Worm (Caenorhabditis elegans) whole organism, young adult: ENCODE data around the gene ndua-8.

Experiments used
- D2030.7 ChIP-seq: fragments of 200-800 bp; sonication (Bioruptor generic); IDR thresholded peaks from 2 replicates; pipeline ENCODE4 v1.3.6; 2022; ENCODE audit warnings: missing genetic modification reagents, missing genetic modification characterization, missing compliant biosample characterization
- K12H6.12 ChIP-seq: fragments of 200-800 bp; sonication (Bioruptor generic); optimal IDR thresholded peaks from 2 replicates; lab custom pipeline; 2018; ENCODE audit warnings: mild to moderate bottlenecking, missing genetic modification characterization, missing compliant biosample characterization
- Y56A3A.18 ChIP-seq: fragments of 200-800 bp; sonication (Bioruptor generic); IDR thresholded peaks from 2 replicates; pipeline ENCODE4 v1.3.6; 2022; ENCODE audit warnings: missing genetic modification reagents, missing genetic modification characterization, missing compliant biosample characterization
- Y95B8A.8 ChIP-seq: fragments of 200-800 bp; sonication (Bioruptor generic); IDR thresholded peaks from 2 replicates; pipeline ENCODE4 v1.3.6; 2022; ENCODE audit warnings: missing genetic modification reagents, missing genetic modification characterization, missing compliant biosample characterization
- atf-7 ChIP-seq: sonication (generic microtip); optimal IDR thresholded peaks from 2 replicates; lab custom pipeline; 2017; ENCODE audit warnings: mild to moderate bottlenecking, missing genetic modification characterization, missing compliant biosample characterization
- attf-5 ChIP-seq: fragments of 200-800 bp; sonication (Bioruptor generic); optimal IDR thresholded peaks from 2 replicates; lab custom pipeline; 2018; ENCODE audit warnings: mild to moderate bottlenecking, missing genetic modification characterization, missing compliant biosample characterization
- cebp-1 ChIP-seq, 2 experiments: fragments of 200-800 bp in 1 of 2; sonication (Bioruptor generic) in 1 of 2; sonication (generic microtip) in 1 of 2; IDR thresholded peaks in 1 of 2; optimal IDR thresholded peaks in 1 of 2; 2 replicates each; pipeline versions ENCODE4 v1.3.6 to Lab custom; 2017 to 2022; ENCODE audit warnings: missing compliant biosample characterization in 2 of 2, missing genetic modification characterization in 2 of 2, mild to moderate bottlenecking in 1 of 2, missing genetic modification reagents in 1 of 2, moderate library complexity in 1 of 2
- ceh-79 ChIP-seq: sonication (generic microtip); optimal IDR thresholded peaks from 2 replicates; lab custom pipeline; 2017; ENCODE audit warnings: mild to moderate bottlenecking, missing genetic modification characterization, missing compliant biosample characterization
- chd-7 ChIP-seq: sonication (generic microtip); optimal IDR thresholded peaks from 2 replicates; lab custom pipeline; 2016; ENCODE audit warnings: mild to moderate bottlenecking, missing genetic modification characterization, moderate library complexity, missing compliant biosample characterization
- die-1 ChIP-seq: sonication (generic microtip); optimal IDR thresholded peaks from 2 replicates; lab custom pipeline; 2016; ENCODE audit warnings: missing genotype, mild to moderate bottlenecking, missing genetic modification characterization, missing compliant biosample characterization
- dox-1 ChIP-seq: fragments of 200-800 bp; sonication (Bioruptor generic); IDR thresholded peaks from 2 replicates; pipeline ENCODE4 v1.3.6; 2022; ENCODE audit warnings: missing genetic modification reagents, missing genetic modification characterization, missing compliant biosample characterization
- dpl-1 ChIP-seq: fragments of 150-350 bp; optimal IDR thresholded peaks from 2 replicates; lab custom pipeline; 2014; ENCODE audit warnings: missing biosample characterization, missing genetic modification reagents, missing genetic modification characterization
- egl-44 ChIP-seq: fragments of 200-800 bp; sonication (Bioruptor generic); IDR thresholded peaks from 2 replicates; pipeline ENCODE4 v1.3.6; 2022; ENCODE audit warnings: missing genetic modification reagents, missing genetic modification characterization, missing compliant biosample characterization
- hmg-1.2 ChIP-seq: fragments of 200-800 bp; sonication (Bioruptor generic); IDR thresholded peaks from 2 replicates; pipeline ENCODE4 v1.3.6; 2022; ENCODE audit warnings: missing genetic modification reagents, missing genetic modification characterization, missing compliant biosample characterization
- let-607 ChIP-seq, 2 experiments: fragments of 200-800 bp in 1 of 2; sonication (Bioruptor generic) in 1 of 2; sonication (generic microtip) in 1 of 2; optimal IDR thresholded peaks; 2 replicates each; lab custom pipeline; 2016 to 2018; ENCODE audit warnings: mild to moderate bottlenecking in 2 of 2, missing compliant biosample characterization in 2 of 2, missing genetic modification characterization in 2 of 2, moderate library complexity in 2 of 2, missing genotype in 1 of 2
- lin-35 ChIP-seq, 3 experiments: fragments of 150-350 bp in 2 of 3; sonication (generic microtip) in 1 of 3; optimal IDR thresholded peaks; 2 replicates each; lab custom pipeline; 2014 to 2018; ENCODE audit warnings: missing biosample characterization in 3 of 3, missing genetic modification characterization in 3 of 3, missing genetic modification reagents in 3 of 3
- lin-40 ChIP-seq: sonication (generic microtip); optimal IDR thresholded peaks from 2 replicates; lab custom pipeline; 2016; ENCODE audit warnings: missing genetic modification characterization, mild to moderate bottlenecking, missing compliant biosample characterization, missing genotype, missing genetic modification reagents
- madf-10 ChIP-seq: sonication (generic microtip); optimal IDR thresholded peaks from 2 replicates; lab custom pipeline; 2016; ENCODE audit warnings: mild to moderate bottlenecking, missing genetic modification characterization, missing compliant biosample characterization
- madf-6 ChIP-seq: fragments of 200-800 bp; sonication (Bioruptor generic); IDR thresholded peaks from 2 replicates; pipeline ENCODE4 v1.3.6; 2022; ENCODE audit warnings: missing genetic modification reagents, missing genetic modification characterization, missing compliant biosample characterization
- madf-8 ChIP-seq: fragments of 200-800 bp; sonication (Bioruptor generic); conservative IDR thresholded peaks from 2 replicates; pipeline ENCODE4 v1.3.6; 2022; ENCODE audit warnings: missing genetic modification reagents, missing genetic modification characterization, missing compliant biosample characterization
- nhr-80 ChIP-seq: sonication (generic microtip); optimal IDR thresholded peaks from 2 replicates; lab custom pipeline; 2016; ENCODE audit warnings: missing genetic modification characterization, missing compliant biosample characterization
- pbrm-1 ChIP-seq: fragments of 200-800 bp; sonication (Bioruptor generic); IDR thresholded peaks from 2 replicates; pipeline ENCODE4 v1.3.6; 2022; ENCODE audit warnings: missing genetic modification reagents, missing genetic modification characterization, missing compliant biosample characterization
- rec-8 ChIP-seq, 2 experiments: sonication (generic microtip); optimal IDR thresholded peaks; 2 replicates each; lab custom pipeline; 2016; ENCODE audit warnings: mild to moderate bottlenecking in 2 of 2, missing genetic modification characterization in 2 of 2, missing genetic modification reagents in 2 of 2, missing genotype in 2 of 2, missing biosample characterization in 1 of 2, missing compliant biosample characterization in 1 of 2, moderate library complexity in 1 of 2
- repo-1 ChIP-seq: sonication (generic microtip); optimal IDR thresholded peaks from 2 replicates; lab custom pipeline; 2017; ENCODE audit warnings: mild to moderate bottlenecking, missing genetic modification characterization, missing compliant biosample characterization
- sdz-38 ChIP-seq: sonication (generic microtip); optimal IDR thresholded peaks from 2 replicates; lab custom pipeline; 2016; ENCODE audit warnings: missing genotype, missing genetic modification characterization, missing compliant biosample characterization
- sea-2 ChIP-seq: fragments of 200-800 bp; sonication (Bioruptor generic); IDR thresholded peaks from 2 replicates; pipeline ENCODE4 v1.3.6; 2022; ENCODE audit warnings: missing genetic modification characterization, missing compliant biosample characterization
- snpc-4 ChIP-seq, 5 experiments: fragments of 150-350 bp in 1 of 5; sonication (generic microtip) in 4 of 5; optimal IDR thresholded peaks; 2 replicates each; lab custom pipeline; 2014 to 2018; ENCODE audit warnings: missing genetic modification characterization in 5 of 5, missing biosample characterization in 3 of 5, antibody characterized with exemption in 2 of 5, mild to moderate bottlenecking in 2 of 5, missing compliant biosample characterization in 2 of 5, missing genotype in 2 of 5, moderate library complexity in 2 of 5, missing genetic modification reagents in 1 of 5
- somi-1 ChIP-seq: fragments of 200-800 bp; sonication (Bioruptor generic); optimal IDR thresholded peaks from 2 replicates; lab custom pipeline; 2018; ENCODE audit warnings: mild to moderate bottlenecking, missing genetic modification characterization, missing compliant biosample characterization
- tbx-9 ChIP-seq: sonication (generic microtip); optimal IDR thresholded peaks from 2 replicates; lab custom pipeline; 2016; ENCODE audit warnings: borderline replicate concordance, missing genetic modification characterization, inconsistent platforms, missing compliant biosample characterization
- tlf-1 ChIP-seq: fragments of 200-800 bp; sonication (Bioruptor generic); optimal IDR thresholded peaks from 2 replicates; lab custom pipeline; 2018; ENCODE audit warnings: mild to moderate bottlenecking, missing genetic modification characterization, missing compliant biosample characterization
- xnd-1 ChIP-seq: sonication (generic microtip); optimal IDR thresholded peaks from 2 replicates; lab custom pipeline; 2016; ENCODE audit warnings: missing genotype, missing genetic modification reagents, missing genetic modification characterization, missing compliant biosample characterization
- ztf-26 ChIP-seq: sonication (generic microtip); optimal IDR thresholded peaks from 2 replicates; lab custom pipeline; 2017; ENCODE audit warnings: missing genetic modification characterization, missing compliant biosample characterization

Gene ndua-8

DNA sequence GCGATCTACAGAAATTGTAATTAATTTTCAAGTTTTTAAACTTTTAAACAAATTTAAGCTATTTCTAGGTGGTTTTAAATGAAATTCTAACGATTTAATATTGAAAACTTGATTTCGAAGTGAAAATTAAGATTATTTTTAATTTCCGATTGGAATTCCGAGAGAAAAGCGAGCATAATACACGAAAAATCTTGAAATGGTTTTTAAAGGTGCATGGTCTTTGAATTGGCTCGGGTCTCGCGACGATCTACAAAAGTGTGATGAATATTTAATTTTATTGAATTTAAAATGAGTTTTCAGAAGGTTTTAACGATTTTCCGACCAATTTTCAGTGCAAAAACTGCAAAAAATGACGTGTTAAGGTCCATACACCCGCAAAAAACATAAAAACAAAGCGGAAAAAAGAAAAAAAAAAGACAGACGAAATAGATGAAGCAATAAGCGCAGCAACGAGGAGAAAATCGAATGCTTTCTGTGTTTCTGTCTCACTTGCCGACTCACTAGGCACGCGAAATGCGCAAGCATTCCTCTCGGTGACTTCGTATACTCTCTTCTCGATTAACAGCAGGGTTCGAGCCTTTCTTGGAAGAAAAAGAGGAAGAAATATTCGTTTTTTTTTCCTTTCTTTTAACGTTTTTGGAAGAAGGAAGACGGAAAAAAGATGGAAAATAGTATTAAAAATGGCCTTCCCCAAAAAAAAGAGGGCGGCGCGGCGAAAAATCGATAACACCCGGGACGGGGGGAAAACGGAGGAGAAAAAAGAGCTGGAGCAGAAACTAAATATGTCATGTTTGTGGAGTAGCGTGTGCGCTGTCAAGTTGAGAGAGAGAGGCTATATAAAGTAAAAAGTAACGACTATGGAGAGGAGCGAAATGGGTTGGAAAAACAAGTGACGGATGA lies 47.7 kb downstream of the ndua-8 start (continued):
- TF ChIP-seq tlf-1 (GFP tag; lab: Kevin White, UChicago) (no peak), lin-40 (tag; lab: Kevin White, UChicago) (peak; percentile 36), sea-2 (GFP tag; lab: Robert Waterston, UW) (no peak), rec-8 (tag; optimal IDR thresholded peaks at IDR 0.05; lab: Kevin White, UChicago) (no peak), madf-6 (GFP tag; lab: Robert Waterston, UW) (peak; percentile 79), ztf-26 (no peak), K12H6.12 (tag; lab: Kevin White, UChicago) (peak; percentile 74), lin-35 (GFP tag; optimal IDR thresholded peaks at IDR 0.05; lab: Kevin White, UChicago) (peak in 1 of 3 experiments; percentile 40), sdz-38 (no peak), Y95B8A.8 (GFP tag; lab: Robert Waterston, UW) (no peak), Y56A3A.18 (no peak), dox-1 (GFP tag; lab: Robert Waterston, UW) (peak; percentile 47), D2030.7 (GFP tag; lab: Robert Waterston, UW) (peak; percentile 29; the same call in 1 of the 2 replicates), chd-7 (tag; lab: Kevin White, UChicago) (no peak), pbrm-1 (GFP tag; lab: Robert Waterston, UW) (0 out of 2 replicates have a peak, but pooled peaks have one; percentile 15), madf-10 (peak; percentile 13), egl-44 (no peak), die-1 (tag; lab: Kevin White, UChicago) (no peak), attf-5 (GFP tag; lab: Kevin White, UChicago) (peak; percentile 90), xnd-1 (peak; percentile 65), somi-1 (GFP tag; lab: Kevin White, UChicago) (no peak), snpc-4 (GFP tag; optimal IDR thresholded peaks at IDR 0.05; lab: Kevin White, UChicago) (no peak), snpc-4 (tag; optimal IDR thresholded peaks at IDR 0.05; lab: Kevin White, UChicago) (peak in 1 of 4 experiments; percentile 11), dpl-1 (GFP tag; lab: Kevin White, UChicago) (peak; percentile 38), tbx-9 (tag; lab: Kevin White, UChicago) (no peak), nhr-80 (peak; percentile 67), madf-8 (GFP tag; lab: Robert Waterston, UW) (peak; percentile 52)

DNA sequence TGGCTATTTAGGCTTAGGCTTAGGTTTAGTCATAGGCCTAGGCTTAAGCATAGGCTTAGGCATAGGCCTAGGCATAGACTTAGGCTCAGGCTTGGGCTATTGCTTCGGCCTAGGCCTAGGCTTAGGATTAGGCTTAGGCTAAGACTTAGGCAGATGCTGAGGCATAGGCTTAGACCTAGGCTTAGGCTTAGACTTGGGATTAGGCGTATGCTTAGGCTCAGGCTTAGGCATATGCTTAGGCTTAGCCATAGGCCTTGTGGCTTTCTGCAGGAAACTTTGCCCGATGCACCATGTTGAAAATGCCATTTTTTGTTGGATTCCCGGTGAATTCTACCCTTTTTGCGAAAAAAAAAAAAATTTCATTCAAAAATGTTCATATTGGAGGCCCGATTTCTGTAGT lies 49.1 kb downstream of the ndua-8 start:
- TF ChIP-seq tlf-1 (GFP tag; lab: Kevin White, UChicago) (no peak), repo-1 (tag; lab: Kevin White, UChicago) (no peak), atf-7 (tag; lab: Kevin White, UChicago) (no peak)

DNA sequence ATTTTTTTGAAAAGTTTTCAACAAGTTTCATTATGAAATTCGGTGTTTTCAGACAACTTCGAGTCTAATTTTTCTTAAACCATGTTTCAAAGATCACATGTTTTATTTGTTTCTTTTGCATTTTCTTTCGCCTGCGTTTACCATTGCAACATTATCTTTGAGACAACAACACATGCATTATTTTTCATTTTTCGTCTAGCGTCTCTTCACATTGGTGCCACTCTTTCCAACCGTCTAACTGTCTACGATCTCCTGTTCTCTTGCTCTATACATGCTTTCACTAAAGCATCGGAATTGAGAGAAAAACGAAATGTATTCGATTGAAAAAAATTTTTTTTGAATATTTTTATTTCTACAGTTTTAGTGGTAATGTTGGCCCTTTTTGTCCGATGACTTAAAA lies 49.7 kb downstream of the ndua-8 start:
- TF ChIP-seq lin-40 (tag; lab: Kevin White, UChicago) (peak; percentile 3), madf-6 (GFP tag; lab: Robert Waterston, UW) (no peak), ceh-79 (tag; lab: Kevin White, UChicago) (no peak), nhr-80 (peak; percentile 31), let-607 (tag; optimal IDR thresholded peaks at IDR 0.05; lab: Kevin White, UChicago) (no peak), egl-44 (no peak), hmg-1.2 (GFP tag; lab: Robert Waterston, UW) (peak; percentile 97), cebp-1 (GFP tag; IDR thresholded peaks at IDR 0.05; lab: Robert Waterston, UW) (no peak), cebp-1 (tag; optimal IDR thresholded peaks at IDR 0.05; lab: Kevin White, UChicago) (peak; percentile 53), attf-5 (GFP tag; lab: Kevin White, UChicago) (peak; percentile 61)
- TF ChIP-seq, all 124 proteins: peak for 5
